Fruit fly (Drosophila melanogaster): Measurements from ENCODE around the gene pit.

The pit gene

DNA sequence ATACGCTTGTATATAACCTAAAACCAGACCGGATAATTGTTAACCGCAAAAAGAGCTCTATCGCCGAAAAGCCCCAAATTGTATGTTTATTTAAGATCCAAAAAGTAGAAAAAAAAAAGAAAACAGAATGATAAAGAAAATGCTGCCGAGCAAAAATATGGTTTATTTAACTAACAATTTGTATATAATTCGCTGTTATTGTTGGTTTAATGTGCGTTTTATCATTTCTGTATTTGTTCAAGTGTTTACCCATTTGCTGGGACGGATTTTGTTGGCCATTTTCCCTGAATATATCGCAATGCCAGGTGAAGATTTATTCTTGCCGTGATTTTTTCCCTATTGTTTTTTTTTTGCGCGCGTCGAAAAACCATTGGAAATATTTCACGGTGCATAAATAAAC lies 23.0 kb downstream of the pit start:
- TF ChIP-seq CG17801 (GFP tag; optimal IDR thresholded peaks at IDR 0.05; ENCODE audit: partially characterized antibody), result no peak

DNA sequence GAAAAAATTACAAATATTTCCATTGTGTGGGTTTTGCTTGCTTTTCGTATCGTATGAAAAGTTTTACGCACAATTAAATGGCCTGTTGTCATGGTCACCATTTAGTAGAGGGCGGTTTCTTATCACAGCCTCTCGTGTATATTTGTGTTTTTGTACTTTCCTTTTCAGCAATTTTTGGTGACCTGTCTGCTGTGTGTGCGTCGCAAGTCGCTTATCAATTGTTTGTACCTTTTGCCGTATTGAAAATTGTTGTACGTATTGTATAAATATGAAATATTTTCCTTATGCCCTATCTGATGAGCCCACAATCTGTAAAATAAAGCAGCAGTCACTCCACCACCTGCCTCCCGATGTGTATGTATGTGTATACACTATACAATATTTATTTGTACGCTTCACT lies 32.3 kb downstream of the pit start:
- no peak for TF ChIP-seq CG17801 (GFP tag; optimal IDR thresholded peaks at IDR 0.05; ENCODE audit: partially characterized antibody)

DNA sequence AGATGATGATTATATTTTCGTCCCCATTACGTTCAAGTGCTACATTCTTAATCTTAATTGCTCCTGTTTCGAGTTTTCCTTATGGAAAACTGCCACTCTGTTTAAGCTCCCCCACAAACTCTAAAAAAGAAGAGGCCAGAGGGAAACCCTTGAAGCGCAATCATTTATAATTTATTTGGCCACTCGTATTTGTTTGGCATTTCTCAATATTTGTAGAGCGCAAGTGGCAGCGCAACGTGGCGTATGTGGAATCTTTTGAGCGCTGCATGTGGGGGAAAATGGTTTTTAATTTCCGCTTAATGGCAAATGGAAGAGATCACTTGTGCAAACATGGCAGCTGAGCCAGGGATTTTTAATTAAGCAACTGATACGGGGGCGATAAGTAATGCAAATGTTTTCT lies 33.1 kb downstream of the pit start:
- no peak for TF ChIP-seq CG17801 (GFP tag; optimal IDR thresholded peaks at IDR 0.05; ENCODE audit: partially characterized antibody)

DNA sequence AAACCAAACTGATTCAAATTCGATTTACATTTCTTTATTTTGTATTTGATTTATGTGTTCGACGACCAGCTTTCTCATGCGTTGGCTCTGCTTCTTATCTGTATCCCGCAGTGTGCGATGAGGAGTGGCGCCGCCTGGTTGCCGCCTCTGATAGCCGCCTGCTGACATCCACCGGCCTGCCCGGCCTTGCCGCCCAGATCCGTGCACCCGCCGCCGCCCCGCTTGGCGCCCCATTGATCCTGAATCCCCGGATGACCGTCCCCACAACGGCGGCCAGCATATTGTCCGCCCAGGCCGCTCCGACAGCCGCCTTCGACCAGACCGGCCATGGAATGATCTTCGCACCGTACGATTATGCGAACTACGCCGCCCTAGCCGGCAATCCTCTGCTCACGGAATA lies 37.5 kb downstream of the pit start:
- no peak for TF ChIP-seq CG17801 (GFP tag; optimal IDR thresholded peaks at IDR 0.05; ENCODE audit: partially characterized antibody)

DNA sequence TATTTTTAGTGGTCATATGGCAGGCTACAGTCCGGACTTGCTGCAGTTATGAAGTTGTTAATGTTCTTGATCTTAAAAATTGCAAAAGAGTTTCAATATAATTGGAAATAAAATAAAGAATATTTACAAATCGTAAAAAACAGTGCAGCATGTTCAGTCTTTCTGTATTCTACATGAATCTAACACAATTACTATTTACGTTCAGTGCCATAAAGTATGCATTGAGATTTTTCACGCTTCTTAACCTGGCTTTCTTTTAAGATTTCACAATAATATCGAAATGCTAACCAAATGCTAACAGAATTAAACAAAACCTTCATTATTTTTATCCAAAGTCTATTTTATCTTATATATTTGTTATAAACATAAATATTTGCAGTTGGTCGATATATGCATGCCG lies 38.5 kb downstream of the pit start:
- TF ChIP-seq CG17801 (GFP tag; optimal IDR thresholded peaks at IDR 0.05; ENCODE audit: partially characterized antibody), result no peak

DNA sequence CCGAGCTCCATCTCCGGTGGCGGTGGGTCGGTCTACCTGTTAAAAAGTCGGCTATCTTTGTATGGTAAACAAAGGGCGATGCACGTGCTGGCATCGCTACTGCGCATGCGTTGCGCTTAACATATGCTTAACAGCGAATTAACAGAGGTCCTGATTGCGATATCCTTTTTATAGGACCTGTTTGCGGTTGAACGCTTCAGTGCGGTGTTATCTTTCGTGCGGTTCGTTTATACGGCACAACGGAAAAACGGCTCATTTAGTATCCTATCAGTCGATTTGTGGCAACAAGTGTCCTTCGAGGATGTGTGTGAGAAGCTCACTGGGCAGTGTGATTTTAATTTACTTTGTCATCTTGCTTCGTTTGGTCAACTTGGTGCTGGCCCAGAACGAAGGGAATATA lies 46.1 kb downstream of the pit start, which contains the start of gene CG13408:
CG13408 (plus strand) TSS at position 222 of the 400 bp plus-strand sequence.
- no peak for TF ChIP-seq CG17801 (GFP tag; optimal IDR thresholded peaks at IDR 0.05; ENCODE audit: partially characterized antibody)

DNA sequence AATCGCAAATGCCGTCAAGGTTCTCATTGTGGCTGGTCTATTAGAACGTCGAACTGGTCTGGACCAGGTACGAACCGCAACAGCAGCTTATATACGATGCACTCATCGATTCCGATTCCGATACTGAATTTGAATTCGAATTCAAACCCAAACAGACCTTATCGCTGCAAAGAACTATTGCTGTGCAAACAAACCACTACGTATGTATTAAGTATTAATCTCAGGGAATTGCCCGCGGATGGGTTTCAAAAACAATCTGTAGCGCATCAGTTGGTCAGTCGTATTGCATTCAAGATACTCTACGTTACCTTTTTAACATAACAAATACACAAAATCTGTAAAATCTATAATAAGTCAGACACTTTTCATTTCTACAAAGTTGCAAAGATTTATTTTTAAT lies 52.2 kb downstream of the pit start, which contains the start of gene BomT3:
BomT3 (minus strand) TSS at position 101 of the 400 bp plus-strand sequence.
- no peak for TF ChIP-seq CG17801 (GFP tag; optimal IDR thresholded peaks at IDR 0.05; ENCODE audit: partially characterized antibody)

DNA sequence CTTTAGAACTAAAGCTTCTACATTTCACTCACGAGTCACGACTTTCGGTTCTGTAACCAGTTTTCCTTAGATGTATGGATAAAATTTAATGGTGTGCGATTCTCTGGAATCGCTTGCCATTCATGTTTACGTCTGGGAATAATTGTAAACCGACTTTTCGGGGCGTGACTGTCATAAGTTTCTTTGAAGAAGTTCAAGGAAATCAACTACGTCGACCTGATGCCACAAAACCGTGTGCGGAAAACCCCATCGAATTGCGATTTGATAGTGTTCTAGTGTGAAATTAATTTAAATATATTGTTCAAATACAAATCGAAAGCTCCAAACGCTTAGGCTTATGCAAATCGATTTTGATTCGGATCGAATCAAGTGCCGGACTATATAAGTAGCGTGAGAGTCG lies 52.7 kb downstream of the pit start, which contains the start of gene BomBc3:
BomBc3 (plus strand) TSS at position 301 of the 400 bp plus-strand sequence.
- no peak for TF ChIP-seq CG17801 (GFP tag; optimal IDR thresholded peaks at IDR 0.05; ENCODE audit: partially characterized antibody)

Measured in ovary, adult (tissue).